Worm (Caenorhabditis elegans) whole organism, midembryonic: ENCODE measurements around the gene nstp-1.

Experiments used
- T22C8.4 ChIP-seq: fragments of 200-800 bp; sonication (Bioruptor generic); IDR thresholded peaks from 2 replicates; pipeline ENCODE4 v1.3.6; 2022; ENCODE audit warnings: missing genetic modification characterization, missing compliant biosample characterization
- cog-1 ChIP-seq: sonication (generic microtip); optimal IDR thresholded peaks from 2 replicates; lab custom pipeline; 2016; ENCODE audit warnings: missing genetic modification characterization, missing compliant biosample characterization
- flt-1 ChIP-seq: fragments of 200-800 bp; sonication (Bioruptor generic); IDR thresholded peaks from 2 replicates; pipeline ENCODE4 v1.3.6; 2022; ENCODE audit warnings: missing genetic modification characterization, missing compliant biosample characterization
- klf-2 ChIP-seq: fragments of 200-800 bp; sonication (Bioruptor generic); conservative IDR thresholded peaks from 2 replicates; pipeline ENCODE4 v1.3.6; 2022; ENCODE audit warnings: missing genetic modification reagents, missing genetic modification characterization, missing compliant biosample characterization
- ref-1 ChIP-seq: fragments of 200-800 bp; sonication (Bioruptor generic); conservative IDR thresholded peaks from 2 replicates; pipeline ENCODE4 v1.3.6; 2022; ENCODE audit warnings: missing genetic modification reagents, missing genetic modification characterization, missing compliant biosample characterization
- tab-1 ChIP-seq: fragments of 200-800 bp; sonication (Bioruptor generic); IDR thresholded peaks from 2 replicates; pipeline ENCODE4 v1.3.6; 2022; ENCODE audit warnings: missing genetic modification characterization, missing compliant biosample characterization
- ztf-23 ChIP-seq: fragments of 200-800 bp; sonication (Bioruptor generic); IDR thresholded peaks from 2 replicates; pipeline ENCODE4 v1.3.6; 2022; ENCODE audit warnings: missing genetic modification reagents, missing genetic modification characterization, missing compliant biosample characterization

- TF ChIP-seq T22C8.4 (no peak), cog-1 (tag; lab: Kevin White, UChicago) (no peak), klf-2 (no peak), flt-1 (GFP tag; lab: Robert Waterston, UW) (no peak), tab-1 (GFP tag; lab: Robert Waterston, UW) (no peak), ztf-23 (GFP tag; lab: Robert Waterston, UW) (no peak), ref-1 (GFP tag; lab: Robert Waterston, UW) (no peak)
Measured at ce11 chrIV:9016477-9016876, 31.8 kb downstream of the nstp-1 start, which contains the start of gene acc-2.
